Worm (Caenorhabditis elegans) whole organism, L1 larva: ENCODE results near the gene glna-2.

Experiments
- C16A3.4 ChIP-seq: fragments of 150-350 bp; optimal IDR thresholded peaks from 2 replicates; lab custom pipeline; 2014; ENCODE audit warnings: missing biosample characterization, missing genetic modification characterization
- C34B4.2 ChIP-seq: sonication (generic microtip); optimal IDR thresholded peaks from 2 replicates; lab custom pipeline; 2017; ENCODE audit warnings: mild to moderate bottlenecking, missing genetic modification characterization, missing compliant biosample characterization
- Y116A8C.19 ChIP-seq: sonication (generic microtip); optimal IDR thresholded peaks from 2 replicates; lab custom pipeline; 2016; ENCODE audit warnings: missing compliant biosample characterization, missing genetic modification characterization, borderline replicate concordance
- alr-1 ChIP-seq: fragments of 200-800 bp; sonication (Bioruptor generic); optimal IDR thresholded peaks from 2 replicates; lab custom pipeline; 2018; ENCODE audit warnings: borderline replicate concordance, mild to moderate bottlenecking, missing genetic modification characterization, missing compliant biosample characterization
- ama-1 ChIP-seq: fragments of 150-350 bp; optimal IDR thresholded peaks from 2 replicates; lab custom pipeline; 2014
- blmp-1 ChIP-seq: fragments of 150-350 bp; optimal IDR thresholded peaks from 2 replicates; lab custom pipeline; 2014; ENCODE audit warnings: missing biosample characterization, missing genetic modification characterization
- ceh-63 ChIP-seq: fragments of 200-800 bp; sonication (Bioruptor generic); optimal IDR thresholded peaks from 2 replicates; lab custom pipeline; 2018; ENCODE audit warnings: mild to moderate bottlenecking, missing genetic modification characterization, missing compliant biosample characterization
- ceh-8 ChIP-seq: fragments of 200-800 bp; sonication (Bioruptor generic); optimal IDR thresholded peaks from 2 replicates; lab custom pipeline; 2018; ENCODE audit warnings: mild to moderate bottlenecking, missing genetic modification characterization, moderate library complexity, missing compliant biosample characterization
- ceh-90 ChIP-seq: sonication (generic microtip); optimal IDR thresholded peaks from 2 replicates; lab custom pipeline; 2016; ENCODE audit warnings: missing genetic modification characterization, missing compliant biosample characterization
- ces-1 ChIP-seq: fragments of 150-350 bp; optimal IDR thresholded peaks from 2 replicates; lab custom pipeline; 2014; ENCODE audit warnings: missing biosample characterization, missing genetic modification reagents, missing genetic modification characterization
- dpl-1 ChIP-seq, 3 experiments: fragments of 150-350 bp in 2 of 3; sonication (generic microtip) in 1 of 3; optimal IDR thresholded peaks; 2 replicates each; lab custom pipeline; 2014 to 2017; ENCODE audit warnings: missing biosample characterization in 3 of 3, missing genetic modification characterization in 3 of 3, missing genetic modification reagents in 3 of 3
- dsc-1 ChIP-seq: sonication (generic microtip); optimal IDR thresholded peaks from 2 replicates; lab custom pipeline; 2016; ENCODE audit warnings: mild to moderate bottlenecking, missing genetic modification characterization, missing compliant biosample characterization
- efl-1 ChIP-seq, 4 experiments: fragments of 150-350 bp; optimal IDR thresholded peaks in 3 of 4; peaks in 1 of 4; 1 replicate in 1 of 4; 2 replicates in 3 of 4; lab custom pipeline; 2014; ENCODE audit warnings: missing biosample characterization in 2 of 4, missing genetic modification characterization in 2 of 4, missing genetic modification reagents in 2 of 4
- efl-3 ChIP-seq: fragments of 200-800 bp; sonication (Bioruptor generic); optimal IDR thresholded peaks from 2 replicates; lab custom pipeline; 2018; ENCODE audit warnings: mild to moderate bottlenecking, missing genetic modification characterization, missing compliant biosample characterization
- elt-2 ChIP-seq: sonication (generic microtip); optimal IDR thresholded peaks from 2 replicates; lab custom pipeline; 2016; ENCODE audit warnings: missing genetic modification characterization, mild to moderate bottlenecking, inconsistent platforms, missing compliant biosample characterization, missing genetic modification reagents
- ets-5 ChIP-seq: fragments of 200-800 bp; sonication (Bioruptor generic); IDR thresholded peaks from 2 replicates; pipeline ENCODE4 v1.3.6; 2022; ENCODE audit warnings: missing genetic modification characterization, missing compliant biosample characterization
- fkh-10 ChIP-seq: sonication (generic microtip); optimal IDR thresholded peaks from 2 replicates; lab custom pipeline; 2017; ENCODE audit warnings: missing biosample characterization, missing genetic modification reagents, missing genetic modification characterization
- hlh-17 ChIP-seq: fragments of 200-800 bp; sonication (Bioruptor generic); optimal IDR thresholded peaks from 2 replicates; lab custom pipeline; 2018; ENCODE audit warnings: missing genetic modification characterization, mild to moderate bottlenecking, missing compliant biosample characterization, moderate library complexity, borderline replicate concordance
- hlh-4 ChIP-seq: sonication (generic microtip); optimal IDR thresholded peaks from 2 replicates; lab custom pipeline; 2016; ENCODE audit warnings: mild to moderate bottlenecking, missing genetic modification characterization, missing compliant biosample characterization
- irx-1 ChIP-seq: sonication (generic microtip); optimal IDR thresholded peaks from 2 replicates; lab custom pipeline; 2016; ENCODE audit warnings: missing genetic modification characterization, missing compliant biosample characterization
- jun-1 ChIP-seq: fragments of 150-350 bp; optimal IDR thresholded peaks from 2 replicates; lab custom pipeline; 2014; ENCODE audit warnings: missing biosample characterization, missing genetic modification reagents, missing genetic modification characterization
- lin-14 ChIP-seq: fragments of 200-800 bp; sonication (Bioruptor generic); optimal IDR thresholded peaks from 2 replicates; lab custom pipeline; 2018; ENCODE audit warnings: mild to moderate bottlenecking, missing genetic modification characterization, moderate library complexity, missing compliant biosample characterization
- lin-35 ChIP-seq, 2 experiments: fragments of 150-350 bp; optimal IDR thresholded peaks; 2 replicates each; lab custom pipeline; 2014; ENCODE audit warnings: missing biosample characterization in 2 of 2, missing genetic modification characterization in 2 of 2, missing genetic modification reagents in 2 of 2
- mep-1 ChIP-seq: fragments of 150-350 bp; optimal IDR thresholded peaks from 2 replicates; lab custom pipeline; 2014; ENCODE audit warnings: missing biosample characterization, missing genetic modification characterization
- nhr-11 ChIP-seq: fragments of 150-350 bp; optimal IDR thresholded peaks from 2 replicates; lab custom pipeline; 2014; ENCODE audit warnings: missing biosample characterization, missing genetic modification characterization
- nhr-12 ChIP-seq: sonication (generic microtip); optimal IDR thresholded peaks from 2 replicates; lab custom pipeline; 2017; ENCODE audit warnings: missing biosample characterization, missing genetic modification characterization
- nhr-47 ChIP-seq: sonication (generic microtip); optimal IDR thresholded peaks from 2 replicates; lab custom pipeline; 2016; ENCODE audit warnings: mild to moderate bottlenecking, missing genetic modification characterization, moderate library complexity, missing compliant biosample characterization
- nhr-71 ChIP-seq: sonication (generic microtip); optimal IDR thresholded peaks from 2 replicates; lab custom pipeline; 2016; ENCODE audit warnings: mild to moderate bottlenecking, missing genetic modification characterization, moderate library complexity, missing compliant biosample characterization
- nhr-76 ChIP-seq: sonication (generic microtip); optimal IDR thresholded peaks from 2 replicates; lab custom pipeline; 2017; ENCODE audit warnings: missing biosample characterization, missing genetic modification characterization
- nhr-77 ChIP-seq: fragments of 150-350 bp; optimal IDR thresholded peaks from 2 replicates; lab custom pipeline; 2014; ENCODE audit warnings: missing biosample characterization, missing genetic modification characterization
- snpc-4 ChIP-seq: fragments of 150-350 bp; optimal IDR thresholded peaks from 2 replicates; lab custom pipeline; 2014; ENCODE audit warnings: missing biosample characterization, missing genetic modification characterization
- snu-23 ChIP-seq: sonication (generic microtip); optimal IDR thresholded peaks from 2 replicates; lab custom pipeline; 2016; ENCODE audit warnings: missing genetic modification characterization, missing compliant biosample characterization
- sup-37 ChIP-seq: fragments of 200-800 bp; sonication (Bioruptor generic); optimal IDR thresholded peaks from 2 replicates; lab custom pipeline; 2018; ENCODE audit warnings: mild to moderate bottlenecking, missing genetic modification characterization, missing compliant biosample characterization
- tbx-2 ChIP-seq: sonication (generic microtip); optimal IDR thresholded peaks from 2 replicates; lab custom pipeline; 2016; ENCODE audit warnings: missing genetic modification characterization, missing compliant biosample characterization
- tlp-1 ChIP-seq: fragments of 150-350 bp; optimal IDR thresholded peaks from 2 replicates; lab custom pipeline; 2014; ENCODE audit warnings: missing biosample characterization, missing genetic modification characterization
- unc-30 ChIP-seq: sonication (generic microtip); optimal IDR thresholded peaks from 2 replicates; lab custom pipeline; 2017; ENCODE audit warnings: missing biosample characterization, missing genetic modification characterization
- unc-86 ChIP-seq: sonication (generic microtip); optimal IDR thresholded peaks from 2 replicates; lab custom pipeline; 2016; ENCODE audit warnings: missing genetic modification characterization, missing compliant biosample characterization
- zip-4 ChIP-seq: fragments of 200-800 bp; sonication (Bioruptor generic); optimal IDR thresholded peaks from 2 replicates; lab custom pipeline; 2018; ENCODE audit warnings: mild to moderate bottlenecking, missing genetic modification characterization, moderate library complexity, missing compliant biosample characterization
- ztf-11 ChIP-seq, 2 experiments: sonication (generic microtip); optimal IDR thresholded peaks; 2 replicates each; lab custom pipeline; 2016 to 2017; ENCODE audit warnings: missing genetic modification characterization in 2 of 2, missing biosample characterization in 1 of 2, missing compliant biosample characterization in 1 of 2

The glna-2 gene

DNA sequence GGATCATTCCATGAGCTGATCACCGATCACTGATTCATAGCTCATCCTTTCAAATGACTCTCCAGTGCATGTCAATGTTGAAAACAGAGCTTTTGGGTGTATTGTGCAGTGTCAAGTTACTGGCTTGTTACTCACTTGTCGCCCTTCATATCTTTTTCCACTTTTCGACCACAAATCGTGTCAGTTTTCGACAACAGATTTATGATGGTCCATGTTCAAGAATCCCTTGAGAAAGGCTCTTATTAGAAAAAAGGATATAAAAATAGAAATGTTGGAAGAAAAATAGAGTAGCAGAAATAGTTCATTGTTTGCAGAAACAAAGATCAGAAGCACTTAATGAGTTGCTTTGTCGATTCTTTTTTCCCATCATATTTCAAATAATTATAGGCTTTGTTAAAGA, 25.0 kb upstream of the glna-2 start:
- TF ChIP-seq tlp-1 (tag; lab: Kevin White, UChicago) (no peak), blmp-1 (tag; lab: Kevin White, UChicago) (no peak), ztf-11 (tag; optimal IDR thresholded peaks at IDR 0.05; lab: Kevin White, UChicago) (no peak), dsc-1 (tag; lab: Kevin White, UChicago) (no peak), unc-30 (tag; lab: Kevin White, UChicago) (no peak), sup-37 (no peak), Y116A8C.19 (tag; lab: Kevin White, UChicago) (no peak), zip-4 (no peak), ceh-63 (GFP tag; lab: Kevin White, UChicago) (no peak), hlh-4 (tag; lab: Kevin White, UChicago) (no peak), nhr-76 (no peak), C34B4.2 (no peak), hlh-17 (GFP tag; lab: Kevin White, UChicago) (no peak), elt-2 (tag; lab: Kevin White, UChicago) (no peak), nhr-12 (no peak), ets-5 (GFP tag; lab: Robert Waterston, UW) (no peak), dpl-1 (GFP tag; optimal IDR thresholded peaks at IDR 0.05; lab: Kevin White, UChicago) (no peak)

- TF ChIP-seq nhr-77 (tag; lab: Kevin White, UChicago) (no peak), snpc-4 (no peak), ceh-90 (tag; lab: Kevin White, UChicago) (no peak), nhr-47 (tag; lab: Kevin White, UChicago) (no peak), unc-30 (tag; lab: Kevin White, UChicago) (no peak), unc-86 (peak; percentile 10), ceh-8 (GFP tag; lab: Kevin White, UChicago) (no peak), C34B4.2 (no peak), fkh-10 (GFP tag; lab: Kevin White, UChicago) (peak; percentile 25), ama-1 (lab: Kevin White, UChicago) (no peak), irx-1 (tag; lab: Kevin White, UChicago) (no peak), tbx-2 (no peak), snu-23 (GFP tag; lab: Kevin White, UChicago) (no peak), ces-1 (GFP tag; lab: Kevin White, UChicago) (no peak), mep-1 (tag; lab: Kevin White, UChicago) (no peak), hlh-4 (tag; lab: Kevin White, UChicago) (no peak), jun-1 (tag; lab: Kevin White, UChicago) (no peak), efl-3 (GFP tag; lab: Kevin White, UChicago) (no peak), lin-14 (peak; percentile 21)
Measured at ce11 chrII:7984071-7984470, 24.4 kb upstream of the glna-2 start.

DNA sequence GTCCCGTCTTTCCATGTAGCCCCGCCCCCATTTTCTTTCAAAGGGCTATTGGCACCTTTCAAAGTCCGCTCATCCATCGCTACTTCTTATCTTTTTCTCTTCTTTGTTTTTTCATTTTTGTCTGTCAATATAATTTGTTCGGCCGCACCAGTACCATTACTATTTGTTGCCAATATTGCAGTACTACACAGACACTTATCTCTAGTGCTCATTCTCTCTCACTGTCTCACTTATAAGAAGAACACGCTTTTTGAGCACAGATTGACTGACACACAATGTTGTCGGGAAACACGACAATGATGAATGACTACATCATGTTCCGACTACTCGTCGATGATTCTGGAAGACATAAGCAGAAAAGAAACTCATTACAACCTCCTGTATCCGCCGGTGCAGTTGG, 23.4 kb upstream of the glna-2 start:
- TF ChIP-seq nhr-71 (tag; lab: Kevin White, UChicago) (no peak), efl-1 (optimal IDR thresholded peaks at IDR 0.05; lab: Kevin White, UChicago) (no peak), efl-1 (GFP tag; optimal IDR thresholded peaks at IDR 0.05 in 1 of 2; lab: Kevin White, UChicago) (no peak), alr-1 (no peak), ztf-11 (tag; optimal IDR thresholded peaks at IDR 0.05; lab: Kevin White, UChicago) (no peak), zip-4 (no peak), C16A3.4 (no peak), ceh-90 (tag; lab: Kevin White, UChicago) (no peak), nhr-11 (tag; lab: Kevin White, UChicago) (no peak)
- TF ChIP-seq, all 84 proteins: peak for 0

DNA sequence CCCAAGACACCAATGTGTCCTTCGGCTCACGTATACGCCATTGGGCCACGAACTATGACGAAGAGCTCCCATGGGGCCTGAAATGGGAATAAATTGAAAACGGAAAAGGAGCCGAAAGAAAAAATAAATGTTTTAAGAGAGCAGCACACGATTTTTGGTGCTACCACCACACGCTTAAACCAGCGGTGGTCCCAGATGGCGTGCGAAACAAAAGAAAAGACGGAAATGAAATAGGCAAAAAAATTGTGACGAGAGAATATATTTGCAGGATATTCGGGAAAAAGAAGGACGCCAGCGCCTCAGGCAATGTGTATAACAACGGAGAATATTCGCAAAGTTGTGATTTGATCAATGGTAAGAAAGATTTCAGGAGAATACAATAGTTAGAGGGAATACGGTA, 21.5 kb upstream of the glna-2 start:
- no peak for TF ChIP-seq efl-1 (optimal IDR thresholded peaks at IDR 0.05; lab: Kevin White, UChicago)
- TF ChIP-seq efl-1 (GFP tag; optimal IDR thresholded peaks at IDR 0.05 in 1 of 2; lab: Kevin White, UChicago), result peak in 1 of 2 experiments; percentile 62
- no peak for TF ChIP-seq lin-35 (GFP tag; optimal IDR thresholded peaks at IDR 0.05; lab: Kevin White, UChicago)
- TF ChIP-seq lin-14, result peak; percentile 53
